Worm (Caenorhabditis elegans): Measurements from ENCODE around the gene F28H7.7.
A peak's percentile ranks its signal among the peaks of the same experiment; 100 is the strongest.

The F28H7.7 gene

ce11 chrV:10745034-10745433, 8.9 kb downstream of the F28H7.7 start, which contains the start of gene srj-21:
srj-21 (plus strand) TSS chrV:10745334.
- no peak for TF ChIP-seq mep-1 (tag; optimal IDR thresholded peaks at IDR 0.05)
- no peak for TF ChIP-seq elt-3 (tag; optimal IDR thresholded peaks at IDR 0.05)
- TF ChIP-seq mls-2 (tag; optimal IDR thresholded peaks at IDR 0.05), result no peak
- TF ChIP-seq ceh-39 (tag; optimal IDR thresholded peaks at IDR 0.05), result no peak
- TF ChIP-seq pha-4 (tag; optimal IDR thresholded peaks at IDR 0.05), result no peak
- no peak for TF ChIP-seq nhr-237 (tag; optimal IDR thresholded peaks at IDR 0.05)
- no peak for TF ChIP-seq unc-62 (GFP tag; optimal IDR thresholded peaks at IDR 0.05)
- TF ChIP-seq elt-1 (tag; optimal IDR thresholded peaks at IDR 0.05; ENCODE audit: borderline replicate concordance, insufficient read depth), result no peak
- no peak for TF ChIP-seq nhr-2 (tag; optimal IDR thresholded peaks at IDR 0.05)
- TF ChIP-seq cnd-1 (tag; optimal IDR thresholded peaks at IDR 0.05), result no peak
- TF ChIP-seq nhr-76 (tag; optimal IDR thresholded peaks at IDR 0.05), result no peak

- no peak for TF ChIP-seq lin-32 (GFP tag; optimal IDR thresholded peaks at IDR 0.05)
- no peak for TF ChIP-seq tbx-8 (GFP tag; optimal IDR thresholded peaks at IDR 0.05)
- TF ChIP-seq elt-3 (tag; optimal IDR thresholded peaks at IDR 0.05), result no peak
- no peak for TF ChIP-seq ceh-39 (tag; optimal IDR thresholded peaks at IDR 0.05)
- no peak for TF ChIP-seq sem-2 (GFP tag; optimal IDR thresholded peaks at IDR 0.05)
- TF ChIP-seq unc-62 (GFP tag; optimal IDR thresholded peaks at IDR 0.05), result no peak
- TF ChIP-seq sptf-1 (tag; optimal IDR thresholded peaks at IDR 0.05), result no peak
- no peak for TF ChIP-seq ceh-43 (GFP tag; optimal IDR thresholded peaks at IDR 0.05)
- no peak for TF ChIP-seq nhr-2 (tag; optimal IDR thresholded peaks at IDR 0.05)
- no peak for TF ChIP-seq bed-3 (GFP tag; optimal IDR thresholded peaks at IDR 0.05)
- TF ChIP-seq nhr-28 (tag; optimal IDR thresholded peaks at IDR 0.05), result no peak
- no peak for TF ChIP-seq mab-5 (tag; optimal IDR thresholded peaks at IDR 0.05)
- TF ChIP-seq lsy-2 (tag; optimal IDR thresholded peaks at IDR 0.05), result no peak
- no peak for TF ChIP-seq nhr-76 (tag; optimal IDR thresholded peaks at IDR 0.05)
Measured at ce11 chrV:10743649-10744048, 10.3 kb downstream of the F28H7.7 start, which contains the start of gene srj-22. srj-22 (minus strand) TSS chrV:10743749.

DNA sequence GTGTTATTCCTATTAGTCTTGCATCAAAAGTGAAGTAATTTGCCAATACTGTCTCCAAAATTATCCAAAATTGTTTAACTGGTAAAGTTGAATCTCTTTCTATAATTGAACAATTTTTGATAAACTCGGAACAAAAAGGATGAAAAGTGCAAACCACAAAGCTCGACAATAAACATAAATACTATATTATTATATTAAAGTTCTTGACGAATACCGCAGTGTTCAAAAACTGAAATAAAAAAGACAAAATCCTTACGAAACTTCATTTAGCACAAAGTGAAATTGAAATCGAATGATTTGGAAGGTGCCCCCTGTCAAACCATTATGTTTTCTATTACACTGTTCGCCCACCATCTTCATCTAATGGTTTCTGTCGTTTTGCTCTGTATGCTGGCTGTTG, 12.6 kb downstream of the F28H7.7 start, which contains the start of gene ZC302.3:
Gene ZC302.3 (minus strand): TSS at position 101 of the 400 bp plus-strand sequence.
- TF ChIP-seq unc-120 (tag; optimal IDR thresholded peaks at IDR 0.05; ENCODE audit: poor library complexity, severe bottlenecking) (no peak), snpc-4 (tag; optimal IDR thresholded peaks at IDR 0.05) (no peak), mab-5 (tag; optimal IDR thresholded peaks at IDR 0.05) (no peak), nhr-237 (tag; optimal IDR thresholded peaks at IDR 0.05) (no peak), elt-1 (tag; optimal IDR thresholded peaks at IDR 0.05; ENCODE audit: borderline replicate concordance, insufficient read depth) (no peak)

ce11 chrV:10736756-10737155, 17.2 kb downstream of the F28H7.7 start, which contains the start of the genes mre-11 and wdr-5.3:
mre-11 (minus strand) TSS chrV:10736868.
wdr-5.3 (plus strand) TSS chrV:10737116.
- TF ChIP-seq lin-13 (tag; optimal IDR thresholded peaks at IDR 0.05) (peak; percentile 23), blmp-1 (tag; optimal IDR thresholded peaks at IDR 0.05) (no peak)

DNA sequence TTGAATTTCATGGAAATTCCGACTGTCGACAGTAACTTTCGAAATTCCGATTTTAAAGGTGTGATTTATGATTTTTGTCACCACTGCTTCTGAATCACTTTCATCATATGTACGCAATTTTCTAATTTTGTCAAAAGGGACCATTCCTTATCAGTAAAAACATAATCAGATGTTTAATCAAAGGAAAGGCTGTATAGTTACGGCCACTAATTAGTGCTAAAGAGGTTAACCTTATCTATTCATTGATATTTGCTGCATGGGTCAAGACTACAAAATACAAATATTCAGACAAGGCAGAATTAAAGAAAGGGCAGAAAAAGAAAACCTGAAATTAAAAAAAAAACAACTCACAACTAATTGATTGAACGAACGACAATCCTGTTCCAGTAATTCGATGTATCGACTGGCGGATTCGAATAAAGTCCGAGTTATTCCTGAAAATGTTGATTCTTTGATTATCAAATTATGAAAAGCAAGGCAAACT, 21.9 kb downstream of the F28H7.7 start, which contains the start of gene T28B11.1:
Gene T28B11.1 (minus strand): TSS at position 434 of the 484 bp plus-strand sequence.
- TF ChIP-seq zip-8 (tag; optimal IDR thresholded peaks at IDR 0.05) (no peak), tbx-8 (GFP tag; optimal IDR thresholded peaks at IDR 0.05) (no peak), nhr-28 (tag; optimal IDR thresholded peaks at IDR 0.05) (no peak), cnd-1 (tag; optimal IDR thresholded peaks at IDR 0.05) (no peak), ztf-11 (tag; optimal IDR thresholded peaks at IDR 0.05) (no peak), sem-2 (GFP tag; optimal IDR thresholded peaks at IDR 0.05) (no peak), bed-3 (GFP tag; optimal IDR thresholded peaks at IDR 0.05) (no peak), lsy-2 (tag; optimal IDR thresholded peaks at IDR 0.05) (no peak), blmp-1 (tag; optimal IDR thresholded peaks at IDR 0.05) (no peak), pha-4 (tag; optimal IDR thresholded peaks at IDR 0.05) (no peak), ces-1 (GFP tag; optimal IDR thresholded peaks at IDR 0.05) (no peak), ceh-43 (GFP tag; optimal IDR thresholded peaks at IDR 0.05) (no peak), nhr-237 (tag; optimal IDR thresholded peaks at IDR 0.05) (no peak), lin-13 (tag; optimal IDR thresholded peaks at IDR 0.05) (no peak), flh-1 (GFP tag; optimal IDR thresholded peaks at IDR 0.05) (no peak), drap-1 (GFP tag; optimal IDR thresholded peaks at IDR 0.05) (no peak), mab-5 (tag; optimal IDR thresholded peaks at IDR 0.05) (no peak), lin-32 (GFP tag; optimal IDR thresholded peaks at IDR 0.05) (no peak)
